Fruit fly (Drosophila melanogaster) whole organism, prepupa: ENCODE measurements around the gene mmm.

Experiments used
- Blimp-1 ChIP-seq: fragments of 200-800 bp; sonication (Bioruptor generic); optimal IDR thresholded peaks from 3 replicates; lab custom pipeline; 2017; ENCODE audit warnings: missing biosample characterization, missing genetic modification characterization, mild to moderate bottlenecking, moderate library complexity, missing genetic modification reagents
- CG10631 ChIP-seq: fragments of 200-800 bp; sonication (Bioruptor generic); optimal IDR thresholded peaks from 2 replicates; lab custom pipeline; 2016; ENCODE audit warnings: missing biosample characterization, missing genetic modification characterization
- CG10669 ChIP-seq: fragments of 200-800 bp; sonication (Bioruptor generic); optimal IDR thresholded peaks from 3 replicates; lab custom pipeline; 2018; ENCODE audit warnings: missing biosample characterization, mild to moderate bottlenecking, missing genetic modification characterization, moderate library complexity
- CG11294 ChIP-seq: fragments of 200-800 bp; sonication (Bioruptor generic); IDR thresholded peaks from 2 replicates; pipeline ENCODE4 v1.3.6; 2022; ENCODE audit warnings: missing biosample characterization, missing genetic modification characterization
- CG11762 ChIP-seq: fragments of 200-800 bp; sonication (Bioruptor generic); optimal IDR thresholded peaks from 3 replicates; lab custom pipeline; 2016; ENCODE audit warnings: missing biosample characterization, missing genetic modification characterization; ENCODE audit not compliant: insufficient read depth
- CG11902 ChIP-seq: fragments of 200-800 bp; sonication (Bioruptor generic); optimal IDR thresholded peaks from 3 replicates; lab custom pipeline; 2016; ENCODE audit warnings: missing biosample characterization, missing genetic modification characterization
- CG15336 ChIP-seq: fragments of 200-800 bp; sonication (Bioruptor generic); IDR thresholded peaks from 2 replicates; pipeline ENCODE4 v1.3.6; 2022; ENCODE audit warnings: missing biosample characterization, missing genetic modification characterization
- CG1621 ChIP-seq: fragments of 200-800 bp; sonication (Bioruptor generic); optimal IDR thresholded peaks from 3 replicates; lab custom pipeline; 2018; ENCODE audit warnings: missing biosample characterization, mild to moderate bottlenecking, missing genetic modification characterization
- CG16779 ChIP-seq: fragments of 200-800 bp; sonication (Bioruptor generic); optimal IDR thresholded peaks from 3 replicates; lab custom pipeline; 2017; ENCODE audit warnings: missing biosample characterization, mild to moderate bottlenecking, missing genetic modification characterization
- CG31627 ChIP-seq: fragments of 200-800 bp; sonication (Bioruptor generic); optimal IDR thresholded peaks from 3 replicates; lab custom pipeline; 2016; ENCODE audit warnings: missing biosample characterization, missing genetic modification characterization
- CG32006 ChIP-seq: fragments of 200-800 bp; sonication (Bioruptor generic); optimal IDR thresholded peaks from 3 replicates; lab custom pipeline; 2017; ENCODE audit warnings: missing biosample characterization, mild to moderate bottlenecking, missing genetic modification characterization
- CG34406 ChIP-seq: fragments of 200-800 bp; sonication (Bioruptor generic); optimal IDR thresholded peaks from 3 replicates; lab custom pipeline; 2016; ENCODE audit warnings: missing biosample characterization, missing genetic modification characterization
- CG4318 ChIP-seq: fragments of 200-800 bp; sonication (Bioruptor generic); optimal IDR thresholded peaks from 3 replicates; lab custom pipeline; 2017; ENCODE audit warnings: missing biosample characterization, mild to moderate bottlenecking, missing genetic modification characterization
- CG6163 ChIP-seq: fragments of 200-800 bp; sonication (Bioruptor generic); IDR thresholded peaks from 3 replicates; pipeline ENCODE4 v1.3.6; 2022; ENCODE audit warnings: missing biosample characterization, missing genetic modification characterization
- CG6276 ChIP-seq: fragments of 200-800 bp; sonication (Bioruptor generic); optimal IDR thresholded peaks from 2 replicates; lab custom pipeline; 2017; ENCODE audit warnings: missing biosample characterization, mild to moderate bottlenecking, missing genetic modification characterization
- CG6808 ChIP-seq: fragments of 200-800 bp; sonication (Bioruptor generic); optimal IDR thresholded peaks from 3 replicates; lab custom pipeline; 2017; ENCODE audit warnings: missing biosample characterization, missing genetic modification characterization, mild to moderate bottlenecking, moderate library complexity, missing genetic modification reagents
- CG7368 ChIP-seq: fragments of 200-800 bp; sonication (Bioruptor generic); optimal IDR thresholded peaks from 3 replicates; lab custom pipeline; 2016; ENCODE audit warnings: missing biosample characterization, missing genetic modification characterization
- CG8119 ChIP-seq: fragments of 200-800 bp; sonication (Bioruptor generic); IDR thresholded peaks from 3 replicates; pipeline ENCODE4 v1.3.6; 2022; ENCODE audit warnings: missing biosample characterization, missing genetic modification characterization
- CG8632 ChIP-seq: fragments of 200-800 bp; sonication (Bioruptor generic); optimal IDR thresholded peaks from 3 replicates; lab custom pipeline; 2016; ENCODE audit warnings: missing biosample characterization, missing genetic modification characterization
- Eip75B ChIP-seq: fragments of 200-800 bp; sonication (Bioruptor generic); optimal IDR thresholded peaks from 3 replicates; lab custom pipeline; 2016; ENCODE audit warnings: missing biosample characterization, missing genetic modification characterization
- Eip78C ChIP-seq: fragments of 200-800 bp; sonication (Bioruptor generic); peaks from one replicate; lab custom pipeline; 2016; ENCODE audit warnings: missing biosample characterization, missing genetic modification characterization
- Ets21C ChIP-seq: fragments of 200-800 bp; sonication (Bioruptor generic); optimal IDR thresholded peaks from 3 replicates; lab custom pipeline; 2016; ENCODE audit warnings: missing biosample characterization, missing genetic modification characterization
- Ets96B ChIP-seq: fragments of 200-800 bp; optimal IDR thresholded peaks from 2 replicates; lab custom pipeline; 2019; ENCODE audit warnings: missing biosample characterization, mild to moderate bottlenecking, missing genetic modification characterization, moderate library complexity
- Gug ChIP-seq: fragments of 200-800 bp; sonication (Bioruptor generic); IDR thresholded peaks from 2 replicates; pipeline ENCODE4 v1.3.6; 2022; ENCODE audit warnings: missing biosample characterization, missing genetic modification characterization
- Hr38 ChIP-seq: sonication (Bioruptor generic); optimal IDR thresholded peaks from 2 replicates; lab custom pipeline; 2016; ENCODE audit warnings: missing biosample characterization, missing genetic modification characterization
- Hr4 ChIP-seq: fragments of 200-800 bp; sonication (Bioruptor generic); optimal IDR thresholded peaks from 3 replicates; lab custom pipeline; 2016; ENCODE audit warnings: missing biosample characterization, missing genetic modification characterization
- Lpt ChIP-seq: fragments of 200-800 bp; sonication (Bioruptor generic); optimal IDR thresholded peaks from 3 replicates; lab custom pipeline; 2016; ENCODE audit warnings: missing biosample characterization, missing genetic modification characterization
- Met ChIP-seq: fragments of 200-800 bp; sonication (Bioruptor generic); optimal IDR thresholded peaks from 3 replicates; lab custom pipeline; 2016; ENCODE audit warnings: missing biosample characterization, missing genetic modification characterization
- OdsH ChIP-seq: fragments of 200-800 bp; sonication (Bioruptor generic); optimal IDR thresholded peaks from 3 replicates; lab custom pipeline; 2016; ENCODE audit warnings: missing biosample characterization, missing genetic modification characterization
- Smox ChIP-seq: fragments of 200-800 bp; sonication (Bioruptor generic); optimal IDR thresholded peaks from 3 replicates; lab custom pipeline; 2016; ENCODE audit warnings: missing biosample characterization, missing genetic modification characterization
- Sox102F ChIP-seq: fragments of 200-800 bp; sonication (Bioruptor generic); optimal IDR thresholded peaks from 2 replicates; lab custom pipeline; 2016; ENCODE audit warnings: missing biosample characterization, mild to moderate bottlenecking, missing genetic modification characterization
- Sox15 ChIP-seq: fragments of 200-800 bp; sonication (Bioruptor generic); optimal IDR thresholded peaks from 3 replicates; lab custom pipeline; 2016; ENCODE audit warnings: missing biosample characterization, missing genetic modification characterization
- acj6 ChIP-seq: fragments of 200-800 bp; sonication (Bioruptor generic); optimal IDR thresholded peaks from 3 replicates; lab custom pipeline; 2016; ENCODE audit warnings: missing biosample characterization, missing genetic modification characterization
- cyc ChIP-seq: fragments of 200-800 bp; sonication (Bioruptor generic); optimal IDR thresholded peaks from 3 replicates; lab custom pipeline; 2016; ENCODE audit warnings: missing biosample characterization, missing genetic modification characterization
- dac ChIP-seq: fragments of 200-800 bp; sonication (Bioruptor generic); optimal IDR thresholded peaks from 2 replicates; lab custom pipeline; 2017; ENCODE audit warnings: missing biosample characterization, mild to moderate bottlenecking, missing genetic modification characterization
- esn ChIP-seq: fragments of 200-800 bp; sonication (Bioruptor generic); optimal IDR thresholded peaks from 2 replicates; lab custom pipeline; 2016; ENCODE audit warnings: missing biosample characterization, mild to moderate bottlenecking, missing genetic modification characterization, moderate library complexity
- fd59A ChIP-seq: fragments of 200-800 bp; sonication (Bioruptor generic); optimal IDR thresholded peaks from 2 replicates; lab custom pipeline; 2017; ENCODE audit warnings: missing biosample characterization, mild to moderate bottlenecking, missing genetic modification characterization, missing genetic modification reagents
- fd85E ChIP-seq: fragments of 200-800 bp; sonication (Bioruptor generic); optimal IDR thresholded peaks from 3 replicates; lab custom pipeline; 2016; ENCODE audit warnings: missing biosample characterization, missing genetic modification characterization
- fkh ChIP-seq: fragments of 200-800 bp; sonication (Bioruptor generic); optimal IDR thresholded peaks from 3 replicates; lab custom pipeline; 2017; ENCODE audit warnings: missing biosample characterization, mild to moderate bottlenecking, missing genetic modification characterization, moderate library complexity
- lz ChIP-seq: fragments of 200-800 bp; sonication (Bioruptor generic); optimal IDR thresholded peaks from 3 replicates; lab custom pipeline; 2016; ENCODE audit warnings: missing biosample characterization, missing genetic modification characterization
- net ChIP-seq: fragments of 200-800 bp; sonication (Bioruptor generic); optimal IDR thresholded peaks from 3 replicates; lab custom pipeline; 2016; ENCODE audit warnings: missing biosample characterization, missing genetic modification characterization
- pdm3 ChIP-seq: fragments of 200-800 bp; sonication (Bioruptor generic); optimal IDR thresholded peaks from 3 replicates; lab custom pipeline; 2016; ENCODE audit warnings: missing biosample characterization, missing genetic modification characterization
- spab ChIP-seq: fragments of 200-800 bp; sonication (Bioruptor generic); optimal IDR thresholded peaks from 2 replicates; lab custom pipeline; 2017; ENCODE audit warnings: missing biosample characterization, mild to moderate bottlenecking, missing genetic modification characterization, missing genetic modification reagents
- ss ChIP-seq, 2 experiments: fragments of 200-800 bp; sonication (Bioruptor generic); optimal IDR thresholded peaks; 2 replicates in 1 of 2; 3 replicates in 1 of 2; lab custom pipeline; 2017 to 2018; ENCODE audit warnings: mild to moderate bottlenecking in 2 of 2, missing biosample characterization in 2 of 2, missing genetic modification characterization in 2 of 2, moderate library complexity in 1 of 2
- svp ChIP-seq: fragments of 200-800 bp; sonication (Bioruptor generic); peaks from one replicate; lab custom pipeline; 2016; ENCODE audit warnings: missing biosample characterization, missing genetic modification characterization
- topi ChIP-seq: fragments of 200-800 bp; sonication (Bioruptor generic); optimal IDR thresholded peaks from 3 replicates; lab custom pipeline; 2016; ENCODE audit warnings: missing biosample characterization, missing genetic modification characterization
- vri ChIP-seq: fragments of 200-800 bp; sonication (Bioruptor generic); optimal IDR thresholded peaks from 3 replicates; lab custom pipeline; 2016; ENCODE audit warnings: missing biosample characterization, mild to moderate bottlenecking, missing genetic modification characterization

The mmm gene

DNA sequence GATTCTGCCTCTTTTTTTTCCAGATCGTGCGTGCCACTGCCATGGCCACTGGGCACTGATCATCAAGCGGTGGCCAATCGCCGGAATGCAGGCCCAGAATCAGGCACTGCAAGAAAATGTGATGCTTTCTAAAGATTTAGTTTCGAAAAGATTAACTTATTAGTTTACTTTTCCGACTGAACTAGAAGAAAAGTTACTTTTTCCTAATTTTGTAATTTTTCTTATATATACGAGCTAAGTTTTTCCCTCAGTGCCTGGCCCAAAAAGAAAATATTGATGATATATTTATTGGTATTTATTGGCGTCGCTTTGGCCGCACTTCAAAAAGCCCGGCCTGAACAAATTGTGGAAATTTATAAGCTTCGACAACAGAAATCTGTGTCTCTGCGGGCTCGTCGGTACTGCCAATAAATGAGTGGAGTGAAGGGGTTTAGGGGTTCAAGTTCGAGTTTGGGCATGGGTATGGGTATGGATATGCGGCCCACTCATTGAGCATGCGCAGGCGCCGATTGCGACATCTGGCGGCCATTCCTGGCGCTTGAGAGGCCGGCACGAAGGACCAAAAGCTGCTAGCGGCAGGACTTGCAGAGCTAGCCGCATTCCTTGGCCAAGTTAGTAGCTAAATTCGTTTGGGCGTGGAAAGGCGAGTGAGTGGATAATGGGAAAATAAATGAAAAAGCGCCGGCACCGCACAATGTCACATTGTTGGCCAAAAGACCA lies 18.0 kb downstream of the mmm start (continued):
- TF ChIP-seq Lpt (GFP tag; lab: Kevin White, UChicago) (peak; percentile 27), lz (GFP tag; lab: Kevin White, UChicago) (peak; percentile 67), Sox15 (GFP tag; lab: Kevin White, UChicago) (peak; percentile 22), Sox102F (GFP tag; lab: Kevin White, UChicago) (peak; percentile 70), Blimp-1 (GFP tag; lab: Kevin White, UChicago) (peak; percentile 24), pdm3 (GFP tag; lab: Kevin White, UChicago) (peak; percentile 65), fd85E (GFP tag; lab: Kevin White, UChicago) (no peak), Hr4 (GFP tag; lab: Kevin White, UChicago) (peak; percentile 22), acj6 (peak; percentile 50), CG31627 (peak; percentile 64), CG6276 (GFP tag; lab: Kevin White, UChicago) (no peak), topi (GFP tag; lab: Kevin White, UChicago) (peak; percentile 68), net (GFP tag; lab: Kevin White, UChicago) (peak; percentile 57), CG8119 (GFP tag; lab: Robert Waterston, UW) (peak; percentile 54; the same call in 1 of the 3 replicates)

dm6 chr3L:7603397-7603796 lies 20.1 kb downstream of the mmm start:
- TF ChIP-seq Met (GFP tag; lab: Kevin White, UChicago): peak; percentile 61
- TF ChIP-seq fkh: no peak
- peak; percentile 30 for TF ChIP-seq CG31627
- peak; percentile 35 for TF ChIP-seq OdsH (GFP tag; lab: Kevin White, UChicago)
- peak; percentile 83 for TF ChIP-seq Eip78C
- no peak for TF ChIP-seq CG16779 (tag; lab: Kevin White, UChicago)
- peak; percentile 32 for TF ChIP-seq esn
- no peak for TF ChIP-seq Hr38 (GFP tag; lab: Kevin White, UChicago)
- TF ChIP-seq pdm3 (GFP tag; lab: Kevin White, UChicago): peak; percentile 13
- TF ChIP-seq Ets96B: peak; percentile 47
- TF ChIP-seq CG6163 (GFP tag; lab: Robert Waterston, UW): peak; percentile 56; the same call in 2 of the 3 replicates
- TF ChIP-seq lz (GFP tag; lab: Kevin White, UChicago): peak; percentile 21
- no peak for TF ChIP-seq CG1621
- TF ChIP-seq CG6808: peak; percentile 34
- no peak for TF ChIP-seq CG7368 (GFP tag; lab: Kevin White, UChicago)
- no peak for TF ChIP-seq CG6276 (GFP tag; lab: Kevin White, UChicago)
- TF ChIP-seq fd59A (GFP tag; lab: Kevin White, UChicago): peak; percentile 37
- no peak for TF ChIP-seq fd85E (GFP tag; lab: Kevin White, UChicago)
- TF ChIP-seq spab: peak; percentile 33
- TF ChIP-seq CG11762 (GFP tag; lab: Kevin White, UChicago): no peak
- TF ChIP-seq CG15336 (GFP tag; lab: Robert Waterston, UW): no peak
- peak; percentile 59 for TF ChIP-seq svp (GFP tag; lab: Kevin White, UChicago)
- no peak for TF ChIP-seq net (GFP tag; lab: Kevin White, UChicago)
- TF ChIP-seq CG34406 (GFP tag; lab: Kevin White, UChicago): peak; percentile 17
- TF ChIP-seq Hr4 (GFP tag; lab: Kevin White, UChicago): no peak
- TF ChIP-seq vri (GFP tag; lab: Kevin White, UChicago): no peak
- TF ChIP-seq CG11902 (GFP tag; lab: Kevin White, UChicago): peak; percentile 7
- TF ChIP-seq dac (GFP tag; lab: Kevin White, UChicago): no peak
- peak; percentile 14 for TF ChIP-seq CG32006 (GFP tag; lab: Kevin White, UChicago)
- peak; percentile 14 for TF ChIP-seq CG10669 (GFP tag; lab: Kevin White, UChicago)
- TF ChIP-seq topi (GFP tag; lab: Kevin White, UChicago): peak; percentile 42
- peak; percentile 37 for TF ChIP-seq Smox (GFP tag; lab: Kevin White, UChicago)
- no peak for TF ChIP-seq CG11294 (GFP tag; lab: Robert Waterston, UW)
- no peak for TF ChIP-seq Gug (GFP tag; lab: Robert Waterston, UW)
- TF ChIP-seq Eip75B (GFP tag; lab: Kevin White, UChicago): peak; percentile 33
- no peak for TF ChIP-seq CG4318 (GFP tag; lab: Kevin White, UChicago)
- no peak for TF ChIP-seq Sox15 (GFP tag; lab: Kevin White, UChicago)
- TF ChIP-seq Ets21C (GFP tag; lab: Kevin White, UChicago): no peak
- TF ChIP-seq CG8632 (GFP tag; lab: Kevin White, UChicago): no peak
- TF ChIP-seq ss (GFP tag; optimal IDR thresholded peaks at IDR 0.05; lab: Kevin White, UChicago): peak; percentile 19 to 40
- no peak for TF ChIP-seq cyc
- TF ChIP-seq CG10631 (GFP tag; lab: Kevin White, UChicago): peak; percentile 28
- no peak for TF ChIP-seq Blimp-1 (GFP tag; lab: Kevin White, UChicago)
